Worm (Caenorhabditis elegans) whole organism, young adult: ENCODE results near the gene F13C5.2.
A peak's percentile ranks its signal among the peaks of the same experiment; 100 is the strongest.

ENCODE experiments used
- B0019.2 ChIP-seq: fragments of 200-800 bp; sonication (Bioruptor generic); conservative IDR thresholded peaks from 2 replicates; pipeline ENCODE4 v1.3.6; 2022; ENCODE audit warnings: missing genetic modification reagents, missing genetic modification characterization, missing compliant biosample characterization
- D2030.7 ChIP-seq: fragments of 200-800 bp; sonication (Bioruptor generic); IDR thresholded peaks from 2 replicates; pipeline ENCODE4 v1.3.6; 2022; ENCODE audit warnings: missing genetic modification reagents, missing genetic modification characterization, missing compliant biosample characterization
- F33H1.4 ChIP-seq: fragments of 200-800 bp; sonication (Bioruptor generic); IDR thresholded peaks from 2 replicates; pipeline ENCODE4 v1.3.6; 2022; ENCODE audit warnings: missing genetic modification reagents, missing genetic modification characterization, missing compliant biosample characterization
- F37B4.10 ChIP-seq: fragments of 200-800 bp; sonication (Bioruptor generic); IDR thresholded peaks from 2 replicates; pipeline ENCODE4 v1.3.6; 2022; ENCODE audit warnings: missing genetic modification characterization, missing compliant biosample characterization
- F57C9.4 ChIP-seq: sonication (generic microtip); optimal IDR thresholded peaks from 2 replicates; lab custom pipeline; 2017; ENCODE audit warnings: mild to moderate bottlenecking, missing genetic modification characterization, missing compliant biosample characterization
- K12H6.12 ChIP-seq: fragments of 200-800 bp; sonication (Bioruptor generic); optimal IDR thresholded peaks from 2 replicates; lab custom pipeline; 2018; ENCODE audit warnings: mild to moderate bottlenecking, missing genetic modification characterization, missing compliant biosample characterization
- ama-1 ChIP-seq, 3 experiments: fragments of 150-350 bp in 1 of 3; sonication (generic microtip) in 2 of 3; optimal IDR thresholded peaks; 2 replicates each; lab custom pipeline; 2014 to 2018; ENCODE audit warnings: missing biosample characterization in 2 of 3, missing genetic modification characterization in 2 of 3, missing genetic modification reagents in 2 of 3
- atf-7 ChIP-seq: sonication (generic microtip); optimal IDR thresholded peaks from 2 replicates; lab custom pipeline; 2017; ENCODE audit warnings: mild to moderate bottlenecking, missing genetic modification characterization, missing compliant biosample characterization
- attf-3 ChIP-seq: fragments of 200-800 bp; sonication (Bioruptor generic); conservative IDR thresholded peaks from 2 replicates; pipeline ENCODE4 v1.3.6; 2022; ENCODE audit warnings: missing genetic modification reagents, missing genetic modification characterization, missing compliant biosample characterization
- attf-6 ChIP-seq: fragments of 200-800 bp; sonication (Bioruptor generic); IDR thresholded peaks from 2 replicates; pipeline ENCODE4 v1.3.6; 2022; ENCODE audit warnings: missing genetic modification reagents, missing genetic modification characterization, missing compliant biosample characterization
- bed-2 ChIP-seq: fragments of 200-800 bp; sonication (Bioruptor generic); IDR thresholded peaks from 2 replicates; pipeline ENCODE4 v1.3.6; 2022; ENCODE audit warnings: missing genetic modification reagents, missing genetic modification characterization, missing compliant biosample characterization
- cebp-2 ChIP-seq: fragments of 200-800 bp; sonication (Bioruptor generic); IDR thresholded peaks from 2 replicates; pipeline ENCODE4 v1.3.6; 2022; ENCODE audit warnings: missing genetic modification characterization, missing compliant biosample characterization
- ceh-58 ChIP-seq: fragments of 200-800 bp; sonication (Bioruptor generic); IDR thresholded peaks from 2 replicates; pipeline ENCODE4 v1.3.6; 2022; ENCODE audit warnings: missing genetic modification characterization, missing compliant biosample characterization
- dpff-1 ChIP-seq: sonication (generic microtip); optimal IDR thresholded peaks from 2 replicates; lab custom pipeline; 2017; ENCODE audit warnings: mild to moderate bottlenecking, missing genetic modification characterization, missing compliant biosample characterization
- ekl-4 ChIP-seq: fragments of 200-800 bp; sonication (Bioruptor generic); IDR thresholded peaks from 2 replicates; pipeline ENCODE4 v1.3.6; 2022; ENCODE audit warnings: missing genetic modification reagents, missing genetic modification characterization, missing compliant biosample characterization
- him-1 ChIP-seq: sonication (generic microtip); optimal IDR thresholded peaks from 2 replicates; lab custom pipeline; 2016; ENCODE audit warnings: missing genotype, missing genetic modification reagents, missing genetic modification characterization, missing compliant biosample characterization
- hlh-12 ChIP-seq: sonication (generic microtip); optimal IDR thresholded peaks from 2 replicates; lab custom pipeline; 2016; ENCODE audit warnings: missing genetic modification characterization, missing compliant biosample characterization
- hrde-1 ChIP-seq: sonication (generic microtip); optimal IDR thresholded peaks from 2 replicates; lab custom pipeline; 2016; ENCODE audit warnings: missing genetic modification characterization, mild to moderate bottlenecking, missing compliant biosample characterization, moderate library complexity, missing genotype, missing genetic modification reagents, borderline replicate concordance
- let-607 ChIP-seq, 2 experiments: fragments of 200-800 bp in 1 of 2; sonication (Bioruptor generic) in 1 of 2; sonication (generic microtip) in 1 of 2; optimal IDR thresholded peaks; 2 replicates each; lab custom pipeline; 2016 to 2018; ENCODE audit warnings: mild to moderate bottlenecking in 2 of 2, missing compliant biosample characterization in 2 of 2, missing genetic modification characterization in 2 of 2, moderate library complexity in 2 of 2, missing genotype in 1 of 2
- lin-40 ChIP-seq: sonication (generic microtip); optimal IDR thresholded peaks from 2 replicates; lab custom pipeline; 2016; ENCODE audit warnings: missing genetic modification characterization, mild to moderate bottlenecking, missing compliant biosample characterization, missing genotype, missing genetic modification reagents
- lir-1 ChIP-seq: fragments of 200-800 bp; sonication (Bioruptor generic); conservative IDR thresholded peaks from 2 replicates; pipeline ENCODE4 v1.3.6; 2022; ENCODE audit warnings: missing genetic modification reagents, missing genetic modification characterization, missing compliant biosample characterization
- mxl-1 ChIP-seq: sonication (generic microtip); optimal IDR thresholded peaks from 2 replicates; lab custom pipeline; 2016; ENCODE audit warnings: missing genetic modification characterization, missing compliant biosample characterization
- nfya-1 ChIP-seq: sonication (generic microtip); optimal IDR thresholded peaks from 2 replicates; lab custom pipeline; 2017; ENCODE audit warnings: antibody characterized with exemption, missing compliant biosample characterization, missing genetic modification characterization, borderline replicate concordance; ENCODE audit not compliant: insufficient read depth
- nfya-2 ChIP-seq: fragments of 200-800 bp; sonication (Bioruptor generic); IDR thresholded peaks from 2 replicates; pipeline ENCODE4 v1.3.6; 2022; ENCODE audit warnings: missing genetic modification reagents, missing genetic modification characterization, missing compliant biosample characterization
- nhr-120 ChIP-seq: fragments of 200-800 bp; sonication (Bioruptor generic); IDR thresholded peaks from 2 replicates; pipeline ENCODE4 v1.3.6; 2022; ENCODE audit warnings: missing genetic modification characterization, missing compliant biosample characterization
- nhr-179 ChIP-seq: sonication (generic microtip); optimal IDR thresholded peaks from 2 replicates; lab custom pipeline; 2016; ENCODE audit warnings: mild to moderate bottlenecking, missing genetic modification characterization, missing compliant biosample characterization
- nhr-80 ChIP-seq: sonication (generic microtip); optimal IDR thresholded peaks from 2 replicates; lab custom pipeline; 2016; ENCODE audit warnings: missing genetic modification characterization, missing compliant biosample characterization
- pbrm-1 ChIP-seq: fragments of 200-800 bp; sonication (Bioruptor generic); IDR thresholded peaks from 2 replicates; pipeline ENCODE4 v1.3.6; 2022; ENCODE audit warnings: missing genetic modification reagents, missing genetic modification characterization, missing compliant biosample characterization
- rcor-1 ChIP-seq: fragments of 200-800 bp; sonication (Bioruptor generic); IDR thresholded peaks from 2 replicates; pipeline ENCODE4 v1.3.6; 2022; ENCODE audit warnings: missing genetic modification reagents, missing genetic modification characterization, missing compliant biosample characterization
- rpc-1 ChIP-seq, 2 experiments: fragments of 150-350 bp in 1 of 2; sonication (generic microtip) in 1 of 2; optimal IDR thresholded peaks; 2 replicates each; lab custom pipeline; 2014 to 2018; ENCODE audit warnings: missing biosample characterization in 1 of 2, missing genetic modification characterization in 1 of 2, missing genetic modification reagents in 1 of 2, missing genotype in 1 of 2
- snpc-1.3 ChIP-seq: sonication (generic microtip); optimal IDR thresholded peaks from 2 replicates; lab custom pipeline; 2017; ENCODE audit warnings: missing genetic modification characterization, mild to moderate bottlenecking, missing compliant biosample characterization, antibody characterized with exemption, moderate library complexity, missing genotype, missing genetic modification reagents; ENCODE audit not compliant: insufficient read depth
- snpc-3.4 ChIP-seq: sonication (generic microtip); optimal IDR thresholded peaks from 2 replicates; lab custom pipeline; 2017; ENCODE audit warnings: missing genetic modification characterization, mild to moderate bottlenecking, missing compliant biosample characterization, antibody characterized with exemption, moderate library complexity, missing genotype, missing genetic modification reagents
- sptf-2 ChIP-seq: fragments of 200-800 bp; sonication (Bioruptor generic); optimal IDR thresholded peaks from 2 replicates; lab custom pipeline; 2018; ENCODE audit warnings: mild to moderate bottlenecking, missing genetic modification characterization, missing compliant biosample characterization
- tbp1 ChIP-seq: fragments of 200-800 bp; sonication (Bioruptor generic); optimal IDR thresholded peaks from 2 replicates; lab custom pipeline; 2018; ENCODE audit warnings: mild to moderate bottlenecking, missing genetic modification characterization, missing compliant biosample characterization
- tlf-1 ChIP-seq: fragments of 200-800 bp; sonication (Bioruptor generic); optimal IDR thresholded peaks from 2 replicates; lab custom pipeline; 2018; ENCODE audit warnings: mild to moderate bottlenecking, missing genetic modification characterization, missing compliant biosample characterization
- unc-130 ChIP-seq: sonication (generic microtip); optimal IDR thresholded peaks from 2 replicates; lab custom pipeline; 2016; ENCODE audit warnings: missing genetic modification reagents, missing genetic modification characterization, missing compliant biosample characterization
- xnd-1 ChIP-seq: sonication (generic microtip); optimal IDR thresholded peaks from 2 replicates; lab custom pipeline; 2016; ENCODE audit warnings: missing genotype, missing genetic modification reagents, missing genetic modification characterization, missing compliant biosample characterization
- zfh-2 ChIP-seq: fragments of 200-800 bp; sonication (Bioruptor generic); conservative IDR thresholded peaks from 2 replicates; pipeline ENCODE4 v1.3.6; 2022; ENCODE audit warnings: missing genetic modification reagents, missing genetic modification characterization, missing compliant biosample characterization
- ztf-18 ChIP-seq: sonication (generic microtip); optimal IDR thresholded peaks from 2 replicates; lab custom pipeline; 2016; ENCODE audit warnings: missing genotype, mild to moderate bottlenecking, missing genetic modification characterization, missing compliant biosample characterization
- ztf-22 ChIP-seq: fragments of 200-800 bp; sonication (Bioruptor generic); optimal IDR thresholded peaks from 2 replicates; lab custom pipeline; 2018; ENCODE audit warnings: mild to moderate bottlenecking, missing genetic modification characterization, moderate library complexity, missing compliant biosample characterization
- ztf-6 ChIP-seq: fragments of 200-800 bp; sonication (Bioruptor generic); IDR thresholded peaks from 2 replicates; pipeline ENCODE4 v1.3.6; 2022; ENCODE audit warnings: missing genetic modification reagents, missing genetic modification characterization, missing compliant biosample characterization

F13C5.2 gene

DNA sequence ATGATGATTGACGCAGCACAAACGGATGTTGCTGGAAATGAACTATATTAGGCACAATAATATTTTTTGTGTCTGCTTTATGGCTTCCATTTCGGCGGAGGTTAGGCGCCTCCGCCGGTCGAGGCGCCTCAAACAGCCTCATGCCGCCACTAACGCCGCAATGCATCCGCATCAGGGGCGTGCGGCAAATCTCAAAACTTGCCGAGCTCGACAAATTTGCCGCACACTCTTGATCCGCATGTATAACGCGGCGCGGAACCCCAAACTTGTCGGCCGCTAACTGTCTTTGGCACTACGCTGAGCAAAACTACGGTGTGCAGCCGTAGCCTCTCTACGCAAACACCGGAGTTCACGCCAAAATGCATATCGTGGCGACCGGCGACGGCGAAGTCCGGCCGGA is 12.0 kb upstream of the F13C5.2 start:
- TF ChIP-seq zfh-2 (GFP tag; lab: Robert Waterston, UW): peak; percentile 75
- TF ChIP-seq unc-130 (GFP tag; lab: Kevin White, UChicago): no peak
- no peak for TF ChIP-seq rcor-1 (GFP tag; lab: Robert Waterston, UW)

DNA sequence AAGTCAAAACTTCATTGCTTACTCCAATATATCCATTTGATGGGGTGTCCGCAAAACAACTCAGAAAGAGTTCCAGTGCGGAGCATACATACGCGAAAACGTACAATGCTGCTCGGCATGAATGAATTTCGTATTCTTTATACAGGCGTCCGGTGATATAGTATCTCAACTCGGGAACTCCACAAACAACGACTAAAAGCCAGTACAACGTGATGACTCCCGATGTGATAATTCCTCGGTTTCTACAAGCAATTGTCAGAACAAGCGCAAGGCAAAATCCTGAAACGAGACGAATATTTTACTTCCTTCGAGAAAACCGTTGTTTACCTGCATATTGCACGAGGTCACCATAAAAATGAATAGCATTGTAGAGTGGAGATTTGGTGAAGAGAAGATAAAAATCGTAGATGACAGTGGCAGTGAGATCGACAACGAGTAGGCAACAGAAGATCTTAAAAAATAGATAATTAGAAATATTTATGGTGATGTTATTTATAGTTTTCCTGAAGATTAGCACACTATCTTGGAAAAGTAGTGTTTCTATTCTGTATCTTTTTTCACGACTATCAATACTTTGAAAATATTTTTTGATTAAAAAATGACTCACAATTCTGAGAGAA is 8.1 kb upstream of the F13C5.2 start:
- TF ChIP-seq ztf-18 (no peak), let-607 (tag; optimal IDR thresholded peaks at IDR 0.05; lab: Kevin White, UChicago) (no peak), lin-40 (no peak), mxl-1 (tag; lab: Kevin White, UChicago) (no peak), nhr-80 (tag; lab: Kevin White, UChicago) (no peak)

DNA sequence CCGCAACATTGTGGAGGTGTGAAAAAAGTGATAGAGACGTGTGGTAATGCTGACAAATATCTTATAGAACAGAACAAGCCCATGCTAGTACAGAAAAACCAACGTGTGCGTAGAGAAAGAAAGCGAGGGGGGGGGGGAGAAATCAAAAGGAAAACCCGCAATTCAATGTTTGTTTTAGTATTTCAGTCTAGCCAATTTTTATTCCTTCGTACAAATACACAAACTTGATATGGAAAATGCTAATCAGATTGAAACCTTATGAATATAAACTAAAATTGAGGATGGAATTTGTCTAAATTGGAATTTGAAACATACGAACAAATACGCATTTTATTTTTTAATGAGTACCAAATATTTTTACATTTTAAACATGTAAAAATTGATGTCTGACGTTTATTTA is 6.0 kb upstream of the F13C5.2 start, which contains the start of gene mrp-1:
Gene mrp-1 (minus strand): TSS at position 101 of the 400 bp plus-strand sequence.
- TF ChIP-seq B0019.2 (GFP tag; lab: Robert Waterston, UW) (no peak), K12H6.12 (tag; lab: Kevin White, UChicago) (no peak), atf-7 (no peak), him-1 (no peak), F37B4.10 (no peak), ceh-58 (GFP tag; lab: Robert Waterston, UW) (no peak), bed-2 (GFP tag; lab: Robert Waterston, UW) (no peak), lir-1 (GFP tag; lab: Robert Waterston, UW) (no peak), nhr-120 (GFP tag; lab: Robert Waterston, UW) (no peak), nfya-1 (no peak)

DNA sequence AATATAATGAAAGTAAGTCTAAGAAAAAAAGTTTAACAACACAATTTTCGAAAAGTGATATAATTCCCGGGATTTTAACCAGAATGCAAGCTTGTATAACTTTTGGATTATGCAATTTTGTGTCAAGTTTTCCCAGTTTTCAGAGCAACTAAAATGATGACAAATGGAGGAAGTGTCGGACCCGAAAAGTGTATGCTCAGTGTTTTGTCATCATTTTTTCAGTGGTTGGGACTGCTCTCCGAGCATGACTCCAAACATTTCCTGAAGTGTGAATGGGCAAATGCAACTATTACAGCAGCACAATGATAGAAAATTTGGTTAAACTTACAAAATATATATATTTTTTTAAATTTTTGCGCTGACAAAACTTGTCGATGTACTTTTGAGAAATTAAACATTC is 2.7 kb upstream of the F13C5.2 start:
- TF ChIP-seq hlh-12 (tag; lab: Kevin White, UChicago) (no peak), D2030.7 (GFP tag; lab: Robert Waterston, UW) (no peak), xnd-1 (tag; lab: Kevin White, UChicago) (no peak), nfya-2 (GFP tag; lab: Robert Waterston, UW) (no peak), tbp1 (no peak), rcor-1 (GFP tag; lab: Robert Waterston, UW) (no peak), ekl-4 (no peak), rpc-1 (optimal IDR thresholded peaks at IDR 0.05; lab: Kevin White, UChicago) (no peak), rpc-1 (tag; optimal IDR thresholded peaks at IDR 0.05; lab: Kevin White, UChicago) (no peak), snpc-3.4 (no peak), F33H1.4 (no peak), dpff-1 (tag; lab: Kevin White, UChicago) (no peak), ztf-22 (GFP tag; lab: Kevin White, UChicago) (no peak), B0019.2 (GFP tag; lab: Robert Waterston, UW) (no peak), nhr-80 (tag; lab: Kevin White, UChicago) (no peak), nhr-179 (tag; lab: Kevin White, UChicago) (no peak)

DNA sequence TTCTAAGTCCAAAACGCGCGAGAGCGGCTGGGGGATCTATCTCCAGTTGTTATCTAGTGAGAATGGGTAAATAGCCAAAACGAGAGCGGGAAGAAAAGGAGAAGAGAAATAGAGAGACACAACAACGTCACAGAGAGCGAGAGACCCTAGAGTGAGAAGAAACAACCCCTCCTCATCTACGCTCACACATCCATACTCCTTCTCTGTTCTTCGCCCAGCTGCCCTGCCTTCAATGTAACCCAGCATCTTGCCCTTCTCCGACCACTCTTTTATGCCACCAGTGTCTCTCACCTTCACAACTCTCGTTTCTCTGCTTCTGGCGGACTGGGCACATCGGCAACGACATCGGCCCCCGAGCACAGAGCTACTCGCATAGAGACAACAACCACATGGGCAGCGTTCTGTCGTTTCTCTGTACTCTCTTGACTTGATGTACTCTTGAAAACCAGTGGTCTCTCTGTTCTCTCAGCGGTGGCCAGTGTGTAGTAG is 471 bp upstream of the F13C5.2 start:
- TF ChIP-seq hrde-1 (tag; lab: Kevin White, UChicago) (no peak), lir-1 (GFP tag; lab: Robert Waterston, UW) (no peak), sptf-2 (GFP tag; lab: Kevin White, UChicago) (no peak), attf-6 (GFP tag; lab: Robert Waterston, UW) (no peak), cebp-2 (no peak), attf-3 (peak; percentile 42; the same call in 1 of the 2 replicates), F57C9.4 (tag; lab: Kevin White, UChicago) (no peak), snpc-1.3 (tag; lab: Kevin White, UChicago) (no peak), tlf-1 (GFP tag; lab: Kevin White, UChicago) (peak; percentile 13), ama-1 (optimal IDR thresholded peaks at IDR 0.05; lab: Kevin White, UChicago) (no peak), ama-1 (GFP tag; optimal IDR thresholded peaks at IDR 0.05; lab: Kevin White, UChicago) (peak in 1 of 2 experiments; percentile 37), ztf-6 (GFP tag; lab: Robert Waterston, UW) (no peak), pbrm-1 (GFP tag; lab: Robert Waterston, UW) (peak; percentile 50; the same call in 1 of the 2 replicates), mxl-1 (tag; lab: Kevin White, UChicago) (no peak)
